Fruit fly (Drosophila melanogaster) whole organism, pupa: ENCODE results near the gene CheB98a.
A peak's percentile ranks its signal among the peaks of the same experiment; 100 is the strongest.

Experiments used
- CG10348 ChIP-seq: fragments of 200-800 bp; sonication (Bioruptor generic); IDR thresholded peaks from 2 replicates; pipeline ENCODE4 v1.3.6; 2022; ENCODE audit warnings: missing biosample characterization, missing genetic modification characterization
- CG12605 ChIP-seq: fragments of 200-800 bp; sonication (Bioruptor generic); IDR thresholded peaks from 2 replicates; pipeline ENCODE4 v1.3.6; 2022; ENCODE audit warnings: missing biosample characterization, missing genetic modification characterization
- CG13204 ChIP-seq: fragments of 200-800 bp; sonication (Bioruptor generic); optimal IDR thresholded peaks from 2 replicates; lab custom pipeline; 2018; ENCODE audit warnings: missing biosample characterization, mild to moderate bottlenecking, missing genetic modification characterization, moderate library complexity
- CG14655 ChIP-seq: fragments of 200-800 bp; sonication (Bioruptor generic); optimal IDR thresholded peaks from 3 replicates; lab custom pipeline; 2017; ENCODE audit warnings: mild to moderate bottlenecking, missing biosample characterization, missing genetic modification reagents, missing genetic modification characterization
- CG15710 ChIP-seq: fragments of 200-800 bp; sonication (Bioruptor generic); optimal IDR thresholded peaks from 2 replicates; lab custom pipeline; 2018; ENCODE audit warnings: missing biosample characterization, mild to moderate bottlenecking, missing genetic modification characterization, moderate library complexity
- CG17806 ChIP-seq: fragments of 200-800 bp; sonication (Bioruptor generic); optimal IDR thresholded peaks from 2 replicates; lab custom pipeline; 2018; ENCODE audit warnings: missing biosample characterization, mild to moderate bottlenecking, missing genetic modification characterization, moderate library complexity
- CG32121 ChIP-seq: fragments of 200-800 bp; sonication (Bioruptor generic); IDR thresholded peaks from 2 replicates; pipeline ENCODE4 v1.3.6; 2022; ENCODE audit warnings: missing biosample characterization, missing genetic modification characterization
- CG34367 ChIP-seq: fragments of 200-800 bp; sonication (Bioruptor generic); optimal IDR thresholded peaks from 2 replicates; lab custom pipeline; 2018; ENCODE audit warnings: missing biosample characterization, mild to moderate bottlenecking, missing genetic modification characterization
- CG4496 ChIP-seq: fragments of 200-800 bp; sonication (Bioruptor generic); IDR thresholded peaks from 3 replicates; pipeline ENCODE4 v1.3.6; 2022; ENCODE audit warnings: missing biosample characterization, missing genetic modification characterization
- CG8159 ChIP-seq: fragments of 200-800 bp; sonication (Bioruptor generic); optimal IDR thresholded peaks from 3 replicates; lab custom pipeline; 2018; ENCODE audit warnings: missing biosample characterization, mild to moderate bottlenecking, missing genetic modification characterization, moderate library complexity
- CG8301 ChIP-seq: fragments of 200-800 bp; sonication (Bioruptor generic); optimal IDR thresholded peaks from 2 replicates; lab custom pipeline; 2018; ENCODE audit warnings: missing biosample characterization, mild to moderate bottlenecking, missing genetic modification characterization
- CG9948 ChIP-seq: fragments of 200-800 bp; sonication (Bioruptor generic); optimal IDR thresholded peaks from 2 replicates; lab custom pipeline; 2018; ENCODE audit warnings: missing biosample characterization, mild to moderate bottlenecking, missing genetic modification characterization, moderate library complexity
- D1 ChIP-seq: fragments of 200-800 bp; sonication (Bioruptor generic); optimal IDR thresholded peaks from 2 replicates; lab custom pipeline; 2018; ENCODE audit warnings: missing biosample characterization, mild to moderate bottlenecking, missing genetic modification characterization, moderate library complexity
- EcR ChIP-seq: fragments of 200-800 bp; sonication (Bioruptor generic); optimal IDR thresholded peaks from 3 replicates; lab custom pipeline; 2019; ENCODE audit warnings: missing biosample characterization, missing genetic modification characterization, mild to moderate bottlenecking, moderate library complexity, missing genetic modification reagents
- Ets98B ChIP-seq: fragments of 200-800 bp; sonication (Bioruptor generic); IDR thresholded peaks from 2 replicates; pipeline ENCODE4 v1.3.6; 2022; ENCODE audit warnings: missing biosample characterization, missing genetic modification characterization
- Pif1A ChIP-seq: fragments of 200-800 bp; sonication (Bioruptor generic); optimal IDR thresholded peaks from 3 replicates; lab custom pipeline; 2016; ENCODE audit warnings: missing biosample characterization, missing genetic modification characterization
- Pif1B ChIP-seq: fragments of 200-800 bp; sonication (Bioruptor generic); optimal IDR thresholded peaks from 3 replicates; lab custom pipeline; 2016; ENCODE audit warnings: missing biosample characterization, missing genetic modification characterization
- Snoo ChIP-seq: fragments of 200-800 bp; sonication (Bioruptor generic); optimal IDR thresholded peaks from 3 replicates; lab custom pipeline; 2017; ENCODE audit warnings: missing biosample characterization, mild to moderate bottlenecking, missing genetic modification characterization, inconsistent platforms
- fd96Ca ChIP-seq: fragments of 200-800 bp; sonication (Bioruptor generic); IDR thresholded peaks from 3 replicates; pipeline ENCODE4 v1.3.6; 2022; ENCODE audit warnings: missing biosample characterization, missing genetic modification characterization
- gl ChIP-seq: fragments of 200-800 bp; sonication (Bioruptor generic); optimal IDR thresholded peaks from 2 replicates; lab custom pipeline; 2018; ENCODE audit warnings: missing biosample characterization, mild to moderate bottlenecking, missing genetic modification characterization
- rn ChIP-seq: fragments of 200-800 bp; sonication (Bioruptor generic); IDR thresholded peaks from 2 replicates; pipeline ENCODE4 v1.3.6; 2022; ENCODE audit warnings: missing biosample characterization, missing genetic modification characterization

The CheB98a gene

dm6 chr3R:28842431-28842830, 35.9 kb downstream of the CheB98a start:
- no peak for TF ChIP-seq CG14655 (GFP tag; lab: Kevin White, UChicago)
- no peak for TF ChIP-seq CG34367 (tag; lab: Kevin White, UChicago)
- no peak for TF ChIP-seq fd96Ca (GFP tag; lab: Robert Waterston, UW)
- TF ChIP-seq CG32121, result no peak
- TF ChIP-seq CG9948, result no peak
- no peak for TF ChIP-seq CG13204 (GFP tag; lab: Kevin White, UChicago)
- TF ChIP-seq CG15710 (tag; lab: Kevin White, UChicago), result no peak
- no peak for TF ChIP-seq Pif1B (GFP tag; lab: Kevin White, UChicago)
- TF ChIP-seq CG8159 (tag; lab: Kevin White, UChicago), result no peak
- TF ChIP-seq Pif1A (GFP tag; lab: Kevin White, UChicago), result no peak
- TF ChIP-seq CG10348 (GFP tag; lab: Robert Waterston, UW), result no peak
- TF ChIP-seq CG17806 (tag; lab: Kevin White, UChicago), result no peak
- TF ChIP-seq Snoo (tag; lab: Kevin White, UChicago), result no peak
- TF ChIP-seq gl, result no peak
- no peak for TF ChIP-seq D1 (tag; lab: Kevin White, UChicago)
- TF ChIP-seq EcR (GFP tag; lab: Kevin White, UChicago), result no peak
- TF ChIP-seq CG8301 (tag; lab: Kevin White, UChicago), result no peak
- no peak for TF ChIP-seq CG12605 (GFP tag; lab: Robert Waterston, UW)
- TF ChIP-seq CG4496 (GFP tag; lab: Robert Waterston, UW), result no peak
- TF ChIP-seq rn (GFP tag; lab: Robert Waterston, UW), result no peak

DNA sequence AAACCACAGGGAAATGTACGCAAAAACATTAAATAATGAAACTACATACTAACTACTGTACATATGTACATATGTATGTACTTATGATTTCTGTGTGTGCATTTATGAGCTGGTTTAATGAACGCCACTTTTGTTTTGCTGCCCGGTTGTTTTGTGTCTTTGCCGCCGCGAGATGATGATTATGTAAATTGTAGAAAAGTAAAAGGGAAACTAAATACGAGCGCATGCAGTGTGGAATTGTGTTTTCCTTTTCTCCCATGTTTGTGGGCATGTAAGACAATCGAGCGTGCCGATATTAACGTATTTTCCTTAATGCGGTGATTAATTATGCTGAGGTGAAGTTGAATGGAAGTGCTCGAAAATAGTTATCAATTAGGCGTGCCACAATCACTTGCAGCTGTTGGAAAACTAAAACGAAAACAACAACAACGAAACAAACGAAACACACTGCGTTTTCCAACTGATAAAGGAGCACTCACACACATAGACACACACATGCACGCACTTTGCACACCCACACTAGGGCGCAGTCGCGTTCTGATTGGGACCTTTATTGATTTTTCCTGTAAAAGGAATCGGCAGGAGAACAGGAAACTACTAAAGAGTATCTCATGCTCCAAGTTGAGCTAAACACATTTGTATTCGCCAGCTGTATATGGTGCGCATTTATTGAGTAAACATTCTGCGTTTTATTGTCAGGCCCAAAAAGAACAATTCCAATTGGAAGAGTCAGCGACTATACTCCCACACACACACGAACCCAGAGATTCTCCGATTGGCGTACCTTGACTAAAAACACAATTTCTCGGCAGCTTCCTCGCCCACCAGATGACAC, 37.5 kb downstream of the CheB98a start:
- TF ChIP-seq CG32121, result no peak
- no peak for TF ChIP-seq rn (GFP tag; lab: Robert Waterston, UW)
- TF ChIP-seq CG9948, result no peak
- TF ChIP-seq, all 21 proteins: peak for 0

DNA sequence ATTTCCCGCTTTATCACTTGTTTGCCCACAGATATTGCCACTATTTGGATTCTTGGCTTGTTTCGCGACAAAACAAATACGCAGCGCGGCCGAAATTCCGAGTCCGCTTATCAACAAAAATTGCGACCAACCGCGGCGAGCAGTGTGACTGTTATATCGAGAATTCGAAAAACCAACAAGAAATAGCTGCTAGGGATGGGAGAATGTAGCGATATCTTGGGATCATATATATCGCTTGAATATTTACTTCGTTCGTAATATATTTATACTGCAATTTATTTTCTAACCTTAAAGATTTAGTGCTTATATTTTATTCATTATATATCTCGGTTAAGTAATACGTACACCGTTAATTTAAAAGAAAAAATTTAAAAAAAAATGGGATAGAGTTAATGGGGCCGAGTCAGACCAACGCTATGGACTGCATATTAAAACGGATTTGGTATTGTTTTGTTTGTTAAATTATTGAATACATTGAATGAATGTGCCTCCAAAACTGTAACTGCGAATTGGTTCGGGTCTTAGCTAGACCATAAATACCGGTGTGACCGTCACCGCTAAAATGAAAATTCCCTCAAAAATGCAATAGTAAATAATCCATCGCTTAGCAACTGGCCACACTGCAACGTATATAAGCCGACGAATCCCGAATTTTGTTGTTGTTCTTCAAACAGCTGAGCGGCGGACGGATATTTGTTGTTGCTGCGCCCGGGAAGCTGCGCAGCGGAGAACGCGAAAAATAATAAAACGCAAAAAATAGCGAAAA, 38.3 kb downstream of the CheB98a start, which contains the start of the genes Apc and spg:
Gene Apc (minus strand): TSS at position 138 of the 766 bp plus-strand sequence.
Gene spg (plus strand): TSS at position 660 of the 766 bp plus-strand sequence.
- no peak for TF ChIP-seq CG15710 (tag; lab: Kevin White, UChicago)
- no peak for TF ChIP-seq D1 (tag; lab: Kevin White, UChicago)
- no peak for TF ChIP-seq EcR (GFP tag; lab: Kevin White, UChicago)
- TF ChIP-seq CG14655 (GFP tag; lab: Kevin White, UChicago), result no peak
- TF ChIP-seq Ets98B, result peak; percentile 69
- TF ChIP-seq Snoo (tag; lab: Kevin White, UChicago), result peak; percentile 5
- no peak for TF ChIP-seq gl
- TF ChIP-seq CG8301 (tag; lab: Kevin White, UChicago), result no peak
- no peak for TF ChIP-seq CG8159 (tag; lab: Kevin White, UChicago)
- no peak for TF ChIP-seq CG34367 (tag; lab: Kevin White, UChicago)
- TF ChIP-seq CG4496 (GFP tag; lab: Robert Waterston, UW), result no peak; the same call in 2 of the 3 replicates
- no peak for TF ChIP-seq CG32121
- TF ChIP-seq rn (GFP tag; lab: Robert Waterston, UW), result no peak
- TF ChIP-seq CG17806 (tag; lab: Kevin White, UChicago), result no peak
- no peak for TF ChIP-seq CG13204 (GFP tag; lab: Kevin White, UChicago)
- TF ChIP-seq CG9948, result no peak
- peak; percentile 45; the same call in 1 of the 2 replicates for TF ChIP-seq CG12605 (GFP tag; lab: Robert Waterston, UW)
- TF ChIP-seq CG10348 (GFP tag; lab: Robert Waterston, UW), result no peak
- TF ChIP-seq Pif1A (GFP tag; lab: Kevin White, UChicago), result peak; percentile 53
- peak; percentile 31 for TF ChIP-seq Pif1B (GFP tag; lab: Kevin White, UChicago)
- peak; percentile 51; the same call in 1 of the 3 replicates for TF ChIP-seq fd96Ca (GFP tag; lab: Robert Waterston, UW)
- TF ChIP-seq, all 21 proteins: peak for 6

DNA sequence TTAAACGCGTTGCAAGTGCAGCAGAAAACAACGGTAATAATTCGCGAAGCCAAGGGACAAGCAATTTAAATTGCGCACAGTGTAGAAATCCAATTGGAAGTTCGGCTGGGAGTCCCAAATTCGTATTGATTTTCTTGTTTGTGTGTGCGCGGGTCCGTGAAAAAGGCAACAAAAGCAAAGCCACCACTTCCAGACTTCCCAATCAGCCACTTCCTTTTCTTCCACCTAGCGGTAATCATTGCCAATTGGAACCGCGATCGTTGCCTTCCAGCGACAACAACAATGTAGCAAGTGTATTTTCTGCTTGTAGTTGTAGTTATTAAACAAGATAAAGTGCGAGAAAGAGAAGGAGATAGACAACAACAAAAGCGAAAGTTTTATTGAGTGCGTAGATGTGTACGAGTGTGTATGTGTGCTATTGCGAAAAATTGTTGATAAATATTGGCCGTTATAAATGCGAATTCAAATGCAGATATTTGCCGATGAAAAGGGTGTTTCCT, 38.9 kb downstream of the CheB98a start:
- TF ChIP-seq Pif1B (GFP tag; lab: Kevin White, UChicago) (no peak), EcR (GFP tag; lab: Kevin White, UChicago) (peak; percentile 65), CG32121 (peak; percentile 50), CG13204 (GFP tag; lab: Kevin White, UChicago) (peak; percentile 52)

- TF ChIP-seq rn (GFP tag; lab: Robert Waterston, UW) (no peak), CG8301 (tag; lab: Kevin White, UChicago) (no peak), CG34367 (tag; lab: Kevin White, UChicago) (no peak), CG12605 (GFP tag; lab: Robert Waterston, UW) (no peak), Snoo (tag; lab: Kevin White, UChicago) (no peak), fd96Ca (GFP tag; lab: Robert Waterston, UW) (no peak), CG8159 (tag; lab: Kevin White, UChicago) (no peak), CG9948 (no peak), CG10348 (GFP tag; lab: Robert Waterston, UW) (no peak)
Measured at dm6 chr3R:28845981-28846380, 39.5 kb downstream of the CheB98a start.
